Fruit fly (Drosophila melanogaster) whole organism: ENCODE data around the gene Nhe1.

Experiments
- CG8478 ChIP-seq: fragments of >200 bp; optimal IDR thresholded peaks from 2 replicates; lab custom pipeline; 2018; ENCODE audit warnings: inconsistent platforms
- Dll ChIP-seq: fragments of >200 bp; optimal IDR thresholded peaks from 2 replicates; lab custom pipeline; 2017
- EcR ChIP-seq, 2 experiments: fragments of >200 bp; optimal IDR thresholded peaks; 2 replicates each; lab custom pipeline; 2017; ENCODE audit warnings: missing biosample characterization in 2 of 2, missing genetic modification characterization in 2 of 2, missing genetic modification reagents in 2 of 2
- pan ChIP-seq: fragments of >200 bp; optimal IDR thresholded peaks from 2 replicates; lab custom pipeline; 2017
- psq ChIP-seq: fragments of >200 bp; optimal IDR thresholded peaks from 2 replicates; lab custom pipeline; 2017
- usp ChIP-seq: fragments of >200 bp; optimal IDR thresholded peaks from 2 replicates; lab custom pipeline; 2017; ENCODE audit warnings: missing biosample characterization, missing genetic modification characterization, mixed read lengths

DNA sequence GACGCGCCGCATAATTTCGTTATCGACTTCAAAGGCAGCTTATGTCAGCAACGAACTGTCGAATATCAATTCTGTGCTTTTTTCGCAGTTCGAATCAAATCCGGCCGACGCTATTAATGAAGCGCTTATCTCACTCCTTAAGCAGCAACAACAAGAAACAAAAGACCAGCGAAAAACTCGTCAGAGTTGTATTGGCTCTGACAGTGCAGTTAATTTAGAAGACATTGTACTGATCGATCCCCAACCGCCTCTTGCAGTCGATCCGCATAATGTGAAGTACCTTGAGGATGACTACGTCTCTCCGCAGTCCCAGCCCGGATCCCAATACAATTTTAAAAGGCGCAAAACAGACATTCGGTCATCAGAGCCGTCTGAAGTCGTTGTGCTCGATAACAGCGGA, 37.0 kb downstream of the Nhe1 start:
- no peak for TF ChIP-seq pan
- TF ChIP-seq usp (GFP tag; lab: Kevin White, UChicago), result no peak
- TF ChIP-seq CG8478 (lab: Kevin White, UChicago), result no peak
- TF ChIP-seq psq (lab: Kevin White, UChicago), result no peak
- TF ChIP-seq Dll (lab: Kevin White, UChicago), result no peak
- TF ChIP-seq EcR (GFP tag; optimal IDR thresholded peaks at IDR 0.05; lab: Kevin White, UChicago), result no peak
